Fruit fly (Drosophila melanogaster): ENCODE results near the gene CG14634.

- no peak for TF ChIP-seq CTCF (optimal IDR thresholded peaks at IDR 0.05)
- no peak for TF ChIP-seq CG8478 (optimal IDR thresholded peaks at IDR 0.05)
These were observed 36.0 kb downstream of the CG14634 start for dm6 chrX:898367-898766.
